Fruit fly (Drosophila melanogaster) whole organism, embryonic: ENCODE measurements around the gene CG4115.

Source experiments
- Awh ChIP-seq: fragments of 200-800 bp; sonication (Bioruptor generic); IDR thresholded peaks from 2 replicates; pipeline ENCODE4, ENCODE4 v1.3.6; 2022; ENCODE audit warnings: missing biosample characterization, missing genetic modification characterization
- BEAF-32 ChIP-seq: fragments of 200-800 bp; sonication (Bioruptor generic); optimal IDR thresholded peaks from 3 replicates; lab custom pipeline; 2017; ENCODE audit warnings: missing biosample characterization, missing genetic modification characterization, mild to moderate bottlenecking, moderate library complexity, missing genetic modification reagents
- Blimp-1 ChIP-seq: fragments of 200-800 bp; sonication (Bioruptor generic); optimal IDR thresholded peaks from 3 replicates; lab custom pipeline; 2018; ENCODE audit warnings: missing biosample characterization, missing genetic modification characterization, mild to moderate bottlenecking, moderate library complexity, missing genetic modification reagents
- CG13894 ChIP-seq: fragments of 200-800 bp; sonication (Bioruptor generic); optimal IDR thresholded peaks from 3 replicates; lab custom pipeline; 2018; ENCODE audit warnings: missing biosample characterization, mild to moderate bottlenecking, missing genetic modification characterization, moderate library complexity
- CG14441 ChIP-seq: fragments of 200-800 bp; sonication (Bioruptor generic); IDR thresholded peaks from 2 replicates; pipeline ENCODE4 v1.3.6; 2022; ENCODE audit warnings: missing biosample characterization, missing genetic modification characterization
- CG1529 ChIP-seq: fragments of 200-800 bp; sonication (Bioruptor generic); optimal IDR thresholded peaks from 3 replicates; lab custom pipeline; 2018; ENCODE audit warnings: missing biosample characterization, missing genetic modification characterization
- CG18619 ChIP-seq: fragments of 200-800 bp; sonication (Bioruptor generic); optimal IDR thresholded peaks from 3 replicates; lab custom pipeline; 2017; ENCODE audit warnings: missing biosample characterization, mild to moderate bottlenecking, missing genetic modification characterization
- CG3065 ChIP-seq: fragments of 200-800 bp; sonication (Bioruptor generic); optimal IDR thresholded peaks from 2 replicates; lab custom pipeline; 2016; ENCODE audit warnings: missing biosample characterization, missing genetic modification characterization
- CG4282 ChIP-seq: fragments of 200-800 bp; sonication (Bioruptor generic); optimal IDR thresholded peaks from 2 replicates; lab custom pipeline; 2016; ENCODE audit warnings: missing biosample characterization, missing genetic modification characterization
- CG7745 ChIP-seq: fragments of 200-800 bp; sonication (Bioruptor generic); optimal IDR thresholded peaks from 2 replicates; lab custom pipeline; 2018; ENCODE audit warnings: missing biosample characterization, mild to moderate bottlenecking, missing genetic modification characterization, moderate library complexity
- Gsc ChIP-seq: fragments of 200-800 bp; sonication (Bioruptor generic); IDR thresholded peaks from 2 replicates; pipeline ENCODE4 v1.3.6; 2022; ENCODE audit warnings: missing biosample characterization, missing genetic modification characterization
- HLH3B ChIP-seq: fragments of 200-800 bp; sonication (Bioruptor generic); IDR thresholded peaks from 2 replicates; pipeline ENCODE4 v1.3.6; 2022; ENCODE audit warnings: missing biosample characterization, missing genetic modification characterization
- Hsf ChIP-seq: fragments of 200-800 bp; sonication (Bioruptor generic); optimal IDR thresholded peaks from 3 replicates; lab custom pipeline; 2016; ENCODE audit warnings: missing biosample characterization, missing genetic modification characterization
- Pdp1 ChIP-seq, 2 experiments: fragments of 200-800 bp; sonication (Bioruptor generic); optimal IDR thresholded peaks; 3 replicates each; lab custom pipeline; 2016; ENCODE audit warnings: missing biosample characterization in 2 of 2, missing genetic modification characterization in 2 of 2, mild to moderate bottlenecking in 1 of 2, moderate library complexity in 1 of 2
- ab ChIP-seq: fragments of 200-800 bp; sonication (Bioruptor generic); optimal IDR thresholded peaks from 2 replicates; lab custom pipeline; 2016; ENCODE audit warnings: missing biosample characterization, missing genetic modification characterization
- abd-A ChIP-seq: fragments of 200-800 bp; sonication (Bioruptor generic); optimal IDR thresholded peaks from 3 replicates; lab custom pipeline; 2019; ENCODE audit warnings: missing biosample characterization, mild to moderate bottlenecking, missing genetic modification characterization, moderate library complexity
- cg ChIP-seq: fragments of 200-800 bp; sonication (Bioruptor generic); optimal IDR thresholded peaks from 3 replicates; lab custom pipeline; 2019; ENCODE audit warnings: missing biosample characterization, mild to moderate bottlenecking, missing genetic modification characterization, moderate library complexity
- chinmo ChIP-seq: fragments of 200-800 bp; sonication (Bioruptor generic); IDR thresholded peaks from 4 replicates; pipeline ENCODE4 v1.3.6; 2022; ENCODE audit warnings: missing biosample characterization, missing genetic modification characterization; ENCODE audit not compliant: partially characterized antibody
- ci ChIP-seq: fragments of 200-800 bp; sonication (Bioruptor generic); IDR thresholded peaks from 3 replicates; pipeline ENCODE4 v1.3.6; 2022; ENCODE audit warnings: missing biosample characterization, missing genetic modification characterization
- cwo ChIP-seq: fragments of 200-800 bp; sonication (Bioruptor generic); optimal IDR thresholded peaks from 3 replicates; lab custom pipeline; 2017; ENCODE audit warnings: missing biosample characterization, missing genetic modification characterization, mild to moderate bottlenecking, moderate library complexity, missing genetic modification reagents
- grn ChIP-seq: fragments of 200-800 bp; sonication (Bioruptor generic); optimal IDR thresholded peaks from 3 replicates; lab custom pipeline; 2017; ENCODE audit warnings: missing biosample characterization, missing genetic modification characterization
- ham ChIP-seq: fragments of 200-800 bp; sonication (Bioruptor generic); IDR thresholded peaks from 2 replicates; pipeline ENCODE4 v1.3.6; 2022; ENCODE audit warnings: missing biosample characterization, missing genetic modification characterization
- hth ChIP-seq: fragments of >200 bp; optimal IDR thresholded peaks from 2 replicates; lab custom pipeline; 2017; ENCODE audit warnings: inconsistent platforms
- kni ChIP-seq: fragments of 200-800 bp; sonication (Bioruptor generic); optimal IDR thresholded peaks from 3 replicates; lab custom pipeline; 2017; ENCODE audit warnings: mild to moderate bottlenecking, missing biosample characterization, missing genetic modification reagents, missing genetic modification characterization
- lola ChIP-seq, 3 experiments: fragments of >200 bp in 2 of 3; fragments of 200-800 bp in 1 of 3; sonication (Bioruptor generic) in 1 of 3; optimal IDR thresholded peaks; 2 replicates each; lab custom pipeline; 2017 to 2019; ENCODE audit warnings: missing biosample characterization in 3 of 3, missing genetic modification characterization in 3 of 3, mild to moderate bottlenecking in 1 of 3, moderate library complexity in 1 of 3
- nerfin-1 ChIP-seq: fragments of 200-800 bp; sonication (Bioruptor generic); optimal IDR thresholded peaks from 3 replicates; lab custom pipeline; 2019; ENCODE audit warnings: missing biosample characterization, mild to moderate bottlenecking, missing genetic modification characterization, moderate library complexity
- oc ChIP-seq: fragments of 200-800 bp; sonication (Bioruptor generic); optimal IDR thresholded peaks from 2 replicates; lab custom pipeline; 2018; ENCODE audit warnings: missing biosample characterization, mild to moderate bottlenecking, missing genetic modification characterization, moderate library complexity
- onecut ChIP-seq: fragments of 200-800 bp; sonication (Bioruptor generic); IDR thresholded peaks from 2 replicates; pipeline ENCODE4 v1.3.6; 2022; ENCODE audit warnings: missing biosample characterization, missing genetic modification characterization
- run ChIP-seq: fragments of 200-800 bp; sonication (Bioruptor generic); optimal IDR thresholded peaks from 3 replicates; lab custom pipeline; 2018; ENCODE audit warnings: missing biosample characterization, mild to moderate bottlenecking, missing genetic modification characterization
- sd ChIP-seq: fragments of 200-800 bp; sonication (Bioruptor generic); optimal IDR thresholded peaks from 3 replicates; lab custom pipeline; 2018; ENCODE audit warnings: missing biosample characterization, mild to moderate bottlenecking, missing genetic modification characterization, moderate library complexity
- sqz ChIP-seq: fragments of 200-800 bp; sonication (Bioruptor generic); optimal IDR thresholded peaks from 3 replicates; lab custom pipeline; 2018; ENCODE audit warnings: missing biosample characterization, mild to moderate bottlenecking, missing genetic modification characterization
- sug ChIP-seq: fragments of 200-800 bp; optimal IDR thresholded peaks from 2 replicates; lab custom pipeline; 2019; ENCODE audit warnings: missing biosample characterization, mild to moderate bottlenecking, missing genetic modification characterization, moderate library complexity
- ttk ChIP-seq: fragments of 200-800 bp; sonication (Bioruptor generic); IDR thresholded peaks from 2 replicates; pipeline ENCODE4 v2.1.2; 2022; ENCODE audit warnings: missing biosample characterization, missing genetic modification characterization
- tup ChIP-seq: fragments of 200-800 bp; sonication (Bioruptor generic); optimal IDR thresholded peaks from 2 replicates; lab custom pipeline; 2016; ENCODE audit warnings: missing biosample characterization, mild to moderate bottlenecking, missing genetic modification characterization, moderate library complexity

CG4115 gene

dm6 chr3R:12361962-12362497 is 2.2 kb downstream of the CG4115 start:
- TF ChIP-seq sqz, result peak; percentile 73
- TF ChIP-seq kni (GFP tag; lab: Kevin White, UChicago), result peak; percentile 92
- TF ChIP-seq CG14441 (GFP tag; lab: Robert Waterston, UW), result no peak
- TF ChIP-seq abd-A, result peak; percentile 33
- no peak for TF ChIP-seq Gsc (GFP tag; lab: Robert Waterston, UW)
- TF ChIP-seq oc (tag; lab: Kevin White, UChicago), result peak; percentile 32
- peak; percentile 18 for TF ChIP-seq sd (tag; lab: Kevin White, UChicago)
- TF ChIP-seq Awh (GFP tag; lab: Robert Waterston, UW), result 0 out of 2 replicates have a peak, but pooled peaks have one; percentile 21
- peak; percentile 97 for TF ChIP-seq Blimp-1 (GFP tag; lab: Kevin White, UChicago)
- no peak for TF ChIP-seq Hsf

dm6 chr3R:12363544-12363943 is 3.7 kb downstream of the CG4115 start:
- TF ChIP-seq ham (GFP tag; lab: Robert Waterston, UW), result no peak
- TF ChIP-seq ab (GFP tag; lab: Kevin White, UChicago), result no peak
- peak; percentile 98 for TF ChIP-seq grn (GFP tag; lab: Kevin White, UChicago)
- no peak for TF ChIP-seq hth (lab: Kevin White, UChicago)

- TF ChIP-seq tup (GFP tag; lab: Kevin White, UChicago) (no peak), CG3065 (GFP tag; lab: Kevin White, UChicago) (no peak), ttk (no peak), CG13894 (no peak), HLH3B (GFP tag; lab: Robert Waterston, UW) (no peak), CG7745 (tag; lab: Kevin White, UChicago) (no peak), sug (no peak), nerfin-1 (tag; lab: Kevin White, UChicago) (no peak), lola (GFP tag; optimal IDR thresholded peaks at IDR 0.05; lab: Kevin White, UChicago) (no peak), CG1529 (GFP tag; lab: Kevin White, UChicago) (no peak), ci (GFP tag; lab: Robert Waterston, UW) (no peak), cwo (GFP tag; lab: Kevin White, UChicago) (no peak), run (tag; lab: Kevin White, UChicago) (no peak), BEAF-32 (GFP tag; lab: Kevin White, UChicago) (no peak), CG4282 (no peak), cg (GFP tag; lab: Kevin White, UChicago) (no peak), CG18619 (GFP tag; lab: Kevin White, UChicago) (no peak)
Observed at dm6 chr3R:12364580-12364979, 4.8 kb downstream of the CG4115 start, which contains the start of gene Tim17a1. Gene Tim17a1, minus strand, starts transcription at chr3R:12364680.

dm6 chr3R:12365264-12365840 is 5.5 kb downstream of the CG4115 start, which contains the start of gene GstD10:
Gene GstD10, minus strand, starts transcription at chr3R:12365735.
- TF ChIP-seq chinmo (0 out of 4 replicates have a peak, but pooled peaks have one; percentile 20), onecut (GFP tag; lab: Robert Waterston, UW) (no peak), Pdp1 (GFP tag; optimal IDR thresholded peaks at IDR 0.05; lab: Kevin White, UChicago) (peak in 1 of 2 experiments; percentile 79)
